Worm (Caenorhabditis elegans) whole organism, L3 larva: ENCODE measurements around the gene Y13C8A.1.

Experiments
- R02D3.7 ChIP-seq: fragments of 150-350 bp; optimal IDR thresholded peaks from 2 replicates; lab custom pipeline; 2014; ENCODE audit warnings: missing biosample characterization, missing genetic modification characterization
- ceh-82 ChIP-seq: fragments of 150-350 bp; optimal IDR thresholded peaks from 2 replicates; lab custom pipeline; 2014; ENCODE audit warnings: missing biosample characterization, missing genetic modification characterization
- fos-1 ChIP-seq: fragments of 150-350 bp; optimal IDR thresholded peaks from 2 replicates; lab custom pipeline; 2014; ENCODE audit warnings: missing biosample characterization, missing genetic modification characterization
- lin-39 ChIP-seq: fragments of 150-350 bp; optimal IDR thresholded peaks from 2 replicates; lab custom pipeline; 2018; ENCODE audit warnings: missing biosample characterization, missing genetic modification reagents, missing genetic modification characterization
- mdl-1 ChIP-seq: fragments of 150-350 bp; optimal IDR thresholded peaks from 2 replicates; lab custom pipeline; 2014; ENCODE audit warnings: missing biosample characterization, missing genetic modification characterization
- nhr-12 ChIP-seq: fragments of 150-350 bp; optimal IDR thresholded peaks from 2 replicates; lab custom pipeline; 2014; ENCODE audit warnings: missing biosample characterization, missing genetic modification characterization
- nhr-23 ChIP-seq: fragments of 150-350 bp; optimal IDR thresholded peaks from 2 replicates; lab custom pipeline; 2014; ENCODE audit warnings: missing biosample characterization, missing genetic modification reagents, missing genetic modification characterization
- nhr-237 ChIP-seq: fragments of 150-350 bp; optimal IDR thresholded peaks from 2 replicates; lab custom pipeline; 2014; ENCODE audit warnings: missing biosample characterization, missing genetic modification characterization
- nhr-76 ChIP-seq: fragments of 150-350 bp; sonication (generic microtip); optimal IDR thresholded peaks from 5 replicates; lab custom pipeline; 2014; ENCODE audit warnings: missing biosample characterization, missing genetic modification characterization
- pha-4 ChIP-seq: fragments of 150-350 bp; optimal IDR thresholded peaks from 2 replicates; lab custom pipeline; 2014; ENCODE audit warnings: missing biosample characterization, missing genetic modification reagents, missing genetic modification characterization
- pqm-1 ChIP-seq: fragments of 150-350 bp; optimal IDR thresholded peaks from 2 replicates; lab custom pipeline; 2017; ENCODE audit warnings: missing biosample characterization, missing genetic modification characterization, inconsistent platforms
- snpc-4 ChIP-seq: fragments of 150-350 bp; optimal IDR thresholded peaks from 2 replicates; lab custom pipeline; 2014; ENCODE audit warnings: missing biosample characterization, missing genetic modification characterization
- unc-39 ChIP-seq: sonication (generic microtip); optimal IDR thresholded peaks from 4 replicates; lab custom pipeline; 2017; ENCODE audit warnings: missing biosample characterization, missing genetic modification characterization

DNA sequence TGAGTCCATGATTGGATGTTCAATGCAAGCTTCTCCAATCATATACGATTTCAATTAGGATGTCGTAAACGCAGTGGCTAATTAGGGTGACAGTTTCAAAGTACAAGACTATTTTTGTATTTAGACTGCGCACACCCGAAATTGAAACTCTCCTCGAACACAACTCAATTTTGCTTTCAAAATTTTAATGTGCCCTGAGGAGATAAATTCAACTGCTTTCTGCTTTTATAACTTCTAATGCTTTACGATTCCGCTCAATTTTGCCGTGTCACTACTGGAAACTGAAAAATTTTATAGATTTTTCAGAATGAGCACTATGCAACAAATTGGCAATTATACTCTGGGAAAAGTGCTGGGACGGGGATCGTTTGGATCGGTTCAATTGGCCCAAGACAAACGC is 11.1 kb downstream of the Y13C8A.1 start, which contains the start of gene F39F10.2:
- TF ChIP-seq nhr-237 (tag; lab: Kevin White, UChicago) (no peak), ceh-82 (tag; lab: Kevin White, UChicago) (no peak), snpc-4 (tag; lab: Kevin White, UChicago) (no peak), unc-39 (tag; lab: Kevin White, UChicago) (no peak), R02D3.7 (tag; lab: Kevin White, UChicago) (no peak), pha-4 (tag; lab: Kevin White, UChicago) (no peak), lin-39 (tag; lab: Kevin White, UChicago) (no peak), fos-1 (tag; lab: Kevin White, UChicago) (no peak), nhr-76 (tag; lab: Kevin White, UChicago) (no peak), pqm-1 (no peak), nhr-12 (tag; lab: Kevin White, UChicago) (no peak), mdl-1 (tag; lab: Kevin White, UChicago) (no peak), nhr-23 (tag; lab: Kevin White, UChicago) (no peak)
